Worm (Caenorhabditis elegans) whole organism, young adult: Measurements from ENCODE around the gene knl-3.
A peak's percentile ranks its signal among the peaks of the same experiment; 100 is the strongest.

Experiments used
- F22D6.2 ChIP-seq: sonication (generic microtip); optimal IDR thresholded peaks from 2 replicates; lab custom pipeline; 2016; ENCODE audit warnings: mild to moderate bottlenecking, missing genetic modification characterization, missing compliant biosample characterization
- F49E8.2 ChIP-seq: sonication (generic microtip); optimal IDR thresholded peaks from 3 replicates; lab custom pipeline; 2017; ENCODE audit warnings: missing genetic modification characterization, mild to moderate bottlenecking, missing compliant biosample characterization, antibody characterized with exemption, moderate library complexity; ENCODE audit not compliant: insufficient read depth
- F57A8.1 ChIP-seq: fragments of 200-800 bp; sonication (Bioruptor generic); optimal IDR thresholded peaks from 2 replicates; lab custom pipeline; 2018; ENCODE audit warnings: mild to moderate bottlenecking, missing genetic modification characterization, moderate library complexity, missing compliant biosample characterization
- T26A5.8 ChIP-seq: sonication (generic microtip); optimal IDR thresholded peaks from 2 replicates; lab custom pipeline; 2016; ENCODE audit warnings: missing genetic modification characterization, missing compliant biosample characterization
- Y53G8AR.9 ChIP-seq: fragments of 200-800 bp; sonication (Bioruptor generic); conservative IDR thresholded peaks from 2 replicates; pipeline ENCODE4 v1.3.6; 2022; ENCODE audit warnings: missing genetic modification reagents, missing genetic modification characterization, missing compliant biosample characterization
- Y56A3A.18 ChIP-seq: fragments of 200-800 bp; sonication (Bioruptor generic); IDR thresholded peaks from 2 replicates; pipeline ENCODE4 v1.3.6; 2022; ENCODE audit warnings: missing genetic modification reagents, missing genetic modification characterization, missing compliant biosample characterization
- Y95B8A.8 ChIP-seq: fragments of 200-800 bp; sonication (Bioruptor generic); IDR thresholded peaks from 2 replicates; pipeline ENCODE4 v1.3.6; 2022; ENCODE audit warnings: missing genetic modification reagents, missing genetic modification characterization, missing compliant biosample characterization
- ama-1 ChIP-seq, 3 experiments: fragments of 150-350 bp in 1 of 3; sonication (generic microtip) in 2 of 3; optimal IDR thresholded peaks; 2 replicates each; lab custom pipeline; 2014 to 2018; ENCODE audit warnings: missing biosample characterization in 2 of 3, missing genetic modification characterization in 2 of 3, missing genetic modification reagents in 2 of 3
- aptf-3 ChIP-seq: fragments of 200-800 bp; sonication (Bioruptor generic); IDR thresholded peaks from 2 replicates; pipeline ENCODE4 v1.3.6; 2022; ENCODE audit warnings: missing genetic modification characterization, missing compliant biosample characterization
- atf-7 ChIP-seq: sonication (generic microtip); optimal IDR thresholded peaks from 2 replicates; lab custom pipeline; 2017; ENCODE audit warnings: mild to moderate bottlenecking, missing genetic modification characterization, missing compliant biosample characterization
- attf-3 ChIP-seq: fragments of 200-800 bp; sonication (Bioruptor generic); conservative IDR thresholded peaks from 2 replicates; pipeline ENCODE4 v1.3.6; 2022; ENCODE audit warnings: missing genetic modification reagents, missing genetic modification characterization, missing compliant biosample characterization
- bed-2 ChIP-seq: fragments of 200-800 bp; sonication (Bioruptor generic); IDR thresholded peaks from 2 replicates; pipeline ENCODE4 v1.3.6; 2022; ENCODE audit warnings: missing genetic modification reagents, missing genetic modification characterization, missing compliant biosample characterization
- ceh-100 ChIP-seq: fragments of 200-800 bp; sonication (Bioruptor generic); IDR thresholded peaks from 2 replicates; pipeline ENCODE4 v1.3.6; 2022; ENCODE audit warnings: missing genetic modification reagents, missing genetic modification characterization, missing compliant biosample characterization
- ceh-27 ChIP-seq: fragments of 200-800 bp; sonication (Bioruptor generic); optimal IDR thresholded peaks from 2 replicates; lab custom pipeline; 2018; ENCODE audit warnings: mild to moderate bottlenecking, missing genetic modification characterization, moderate library complexity, missing compliant biosample characterization
- ceh-40 ChIP-seq: fragments of 200-800 bp; sonication (Bioruptor generic); IDR thresholded peaks from 2 replicates; pipeline ENCODE4 v1.3.6; 2022; ENCODE audit warnings: missing genetic modification characterization, missing compliant biosample characterization
- ceh-79 ChIP-seq: sonication (generic microtip); optimal IDR thresholded peaks from 2 replicates; lab custom pipeline; 2017; ENCODE audit warnings: mild to moderate bottlenecking, missing genetic modification characterization, missing compliant biosample characterization
- die-1 ChIP-seq: sonication (generic microtip); optimal IDR thresholded peaks from 2 replicates; lab custom pipeline; 2016; ENCODE audit warnings: missing genotype, mild to moderate bottlenecking, missing genetic modification characterization, missing compliant biosample characterization
- dpl-1 ChIP-seq: fragments of 150-350 bp; optimal IDR thresholded peaks from 2 replicates; lab custom pipeline; 2014; ENCODE audit warnings: missing biosample characterization, missing genetic modification reagents, missing genetic modification characterization
- egl-18 ChIP-seq: fragments of 200-800 bp; sonication (Bioruptor generic); IDR thresholded peaks from 2 replicates; pipeline ENCODE4 v1.3.6; 2022; ENCODE audit warnings: missing genetic modification reagents, missing genetic modification characterization, missing compliant biosample characterization
- fkh-3 ChIP-seq: sonication (generic microtip); optimal IDR thresholded peaks from 2 replicates; lab custom pipeline; 2016; ENCODE audit warnings: mild to moderate bottlenecking, missing genetic modification characterization, missing compliant biosample characterization
- gei-17 ChIP-seq: fragments of 200-800 bp; sonication (Bioruptor generic); optimal IDR thresholded peaks from 2 replicates; lab custom pipeline; 2018; ENCODE audit warnings: mild to moderate bottlenecking, missing genetic modification characterization, missing compliant biosample characterization
- hlh-12 ChIP-seq: sonication (generic microtip); optimal IDR thresholded peaks from 2 replicates; lab custom pipeline; 2016; ENCODE audit warnings: missing genetic modification characterization, missing compliant biosample characterization
- hlh-26 ChIP-seq: fragments of 200-800 bp; sonication (Bioruptor generic); conservative IDR thresholded peaks from 2 replicates; pipeline ENCODE4 v1.3.6; 2022; ENCODE audit warnings: missing genetic modification reagents, missing genetic modification characterization, missing compliant biosample characterization
- hmg-1.2 ChIP-seq: fragments of 200-800 bp; sonication (Bioruptor generic); IDR thresholded peaks from 2 replicates; pipeline ENCODE4 v1.3.6; 2022; ENCODE audit warnings: missing genetic modification reagents, missing genetic modification characterization, missing compliant biosample characterization
- let-607 ChIP-seq, 2 experiments: fragments of 200-800 bp in 1 of 2; sonication (Bioruptor generic) in 1 of 2; sonication (generic microtip) in 1 of 2; optimal IDR thresholded peaks; 2 replicates each; lab custom pipeline; 2016 to 2018; ENCODE audit warnings: mild to moderate bottlenecking in 2 of 2, missing compliant biosample characterization in 2 of 2, missing genetic modification characterization in 2 of 2, moderate library complexity in 2 of 2, missing genotype in 1 of 2
- lin-40 ChIP-seq: sonication (generic microtip); optimal IDR thresholded peaks from 2 replicates; lab custom pipeline; 2016; ENCODE audit warnings: missing genetic modification characterization, mild to moderate bottlenecking, missing compliant biosample characterization, missing genotype, missing genetic modification reagents
- madf-6 ChIP-seq: fragments of 200-800 bp; sonication (Bioruptor generic); IDR thresholded peaks from 2 replicates; pipeline ENCODE4 v1.3.6; 2022; ENCODE audit warnings: missing genetic modification reagents, missing genetic modification characterization, missing compliant biosample characterization
- madf-8 ChIP-seq: fragments of 200-800 bp; sonication (Bioruptor generic); conservative IDR thresholded peaks from 2 replicates; pipeline ENCODE4 v1.3.6; 2022; ENCODE audit warnings: missing genetic modification reagents, missing genetic modification characterization, missing compliant biosample characterization
- mel-28 ChIP-seq: sonication (generic microtip); optimal IDR thresholded peaks from 2 replicates; lab custom pipeline; 2016; ENCODE audit warnings: borderline replicate concordance, mild to moderate bottlenecking, missing genetic modification characterization, missing compliant biosample characterization
- mes-4 ChIP-seq: sonication (generic microtip); optimal IDR thresholded peaks from 2 replicates; lab custom pipeline; 2016; ENCODE audit warnings: missing genotype, missing genetic modification characterization, missing compliant biosample characterization
- nfya-1 ChIP-seq: sonication (generic microtip); optimal IDR thresholded peaks from 2 replicates; lab custom pipeline; 2017; ENCODE audit warnings: antibody characterized with exemption, missing compliant biosample characterization, missing genetic modification characterization, borderline replicate concordance; ENCODE audit not compliant: insufficient read depth
- nfya-2 ChIP-seq: fragments of 200-800 bp; sonication (Bioruptor generic); IDR thresholded peaks from 2 replicates; pipeline ENCODE4 v1.3.6; 2022; ENCODE audit warnings: missing genetic modification reagents, missing genetic modification characterization, missing compliant biosample characterization
- nhr-179 ChIP-seq: sonication (generic microtip); optimal IDR thresholded peaks from 2 replicates; lab custom pipeline; 2016; ENCODE audit warnings: mild to moderate bottlenecking, missing genetic modification characterization, missing compliant biosample characterization
- nhr-27 ChIP-seq: fragments of 200-800 bp; sonication (Bioruptor generic); optimal IDR thresholded peaks from 2 replicates; lab custom pipeline; 2018; ENCODE audit warnings: mild to moderate bottlenecking, missing genetic modification characterization, moderate library complexity, missing compliant biosample characterization
- pha-4 ChIP-seq: fragments of 150-350 bp; sonication (generic microtip); optimal IDR thresholded peaks from 2 replicates; lab custom pipeline; 2014; ENCODE audit warnings: missing biosample characterization, missing genetic modification reagents, missing genetic modification characterization
- rec-8 ChIP-seq, 2 experiments: sonication (generic microtip); optimal IDR thresholded peaks; 2 replicates each; lab custom pipeline; 2016; ENCODE audit warnings: mild to moderate bottlenecking in 2 of 2, missing genetic modification characterization in 2 of 2, missing genetic modification reagents in 2 of 2, missing genotype in 2 of 2, missing biosample characterization in 1 of 2, missing compliant biosample characterization in 1 of 2, moderate library complexity in 1 of 2
- repo-1 ChIP-seq: sonication (generic microtip); optimal IDR thresholded peaks from 2 replicates; lab custom pipeline; 2017; ENCODE audit warnings: mild to moderate bottlenecking, missing genetic modification characterization, missing compliant biosample characterization
- rpc-1 ChIP-seq, 2 experiments: fragments of 150-350 bp in 1 of 2; sonication (generic microtip) in 1 of 2; optimal IDR thresholded peaks; 2 replicates each; lab custom pipeline; 2014 to 2018; ENCODE audit warnings: missing biosample characterization in 1 of 2, missing genetic modification characterization in 1 of 2, missing genetic modification reagents in 1 of 2, missing genotype in 1 of 2
- sdz-38 ChIP-seq: sonication (generic microtip); optimal IDR thresholded peaks from 2 replicates; lab custom pipeline; 2016; ENCODE audit warnings: missing genotype, missing genetic modification characterization, missing compliant biosample characterization
- snpc-1.3 ChIP-seq: sonication (generic microtip); optimal IDR thresholded peaks from 2 replicates; lab custom pipeline; 2017; ENCODE audit warnings: missing genetic modification characterization, mild to moderate bottlenecking, missing compliant biosample characterization, antibody characterized with exemption, moderate library complexity, missing genotype, missing genetic modification reagents; ENCODE audit not compliant: insufficient read depth
- somi-1 ChIP-seq: fragments of 200-800 bp; sonication (Bioruptor generic); optimal IDR thresholded peaks from 2 replicates; lab custom pipeline; 2018; ENCODE audit warnings: mild to moderate bottlenecking, missing genetic modification characterization, missing compliant biosample characterization
- sptf-2 ChIP-seq: fragments of 200-800 bp; sonication (Bioruptor generic); optimal IDR thresholded peaks from 2 replicates; lab custom pipeline; 2018; ENCODE audit warnings: mild to moderate bottlenecking, missing genetic modification characterization, missing compliant biosample characterization
- tbx-9 ChIP-seq: sonication (generic microtip); optimal IDR thresholded peaks from 2 replicates; lab custom pipeline; 2016; ENCODE audit warnings: borderline replicate concordance, missing genetic modification characterization, inconsistent platforms, missing compliant biosample characterization
- zfh-2 ChIP-seq: fragments of 200-800 bp; sonication (Bioruptor generic); conservative IDR thresholded peaks from 2 replicates; pipeline ENCODE4 v1.3.6; 2022; ENCODE audit warnings: missing genetic modification reagents, missing genetic modification characterization, missing compliant biosample characterization
- ztf-22 ChIP-seq: fragments of 200-800 bp; sonication (Bioruptor generic); optimal IDR thresholded peaks from 2 replicates; lab custom pipeline; 2018; ENCODE audit warnings: mild to moderate bottlenecking, missing genetic modification characterization, moderate library complexity, missing compliant biosample characterization
- ztf-3 ChIP-seq: fragments of 200-800 bp; sonication (Bioruptor generic); optimal IDR thresholded peaks from 2 replicates; lab custom pipeline; 2018; ENCODE audit warnings: mild to moderate bottlenecking, missing genetic modification characterization, missing compliant biosample characterization

knl-3 gene

ce11 chrV:1868596-1869263, at the start of gene knl-3:
Gene knl-3 (plus strand): TSS chrV:1869213.
- TF ChIP-seq nfya-2 (no peak), gei-17 (GFP tag; lab: Kevin White, UChicago) (no peak), bed-2 (GFP tag; lab: Robert Waterston, UW) (0 out of 2 replicates have a peak, but pooled peaks have one; percentile 47), ztf-22 (GFP tag; lab: Kevin White, UChicago) (no peak), ceh-27 (GFP tag; lab: Kevin White, UChicago) (peak; percentile 78), snpc-1.3 (tag; lab: Kevin White, UChicago) (peak; percentile 82), dpl-1 (GFP tag; lab: Kevin White, UChicago) (peak; percentile 98), hlh-26 (GFP tag; lab: Robert Waterston, UW) (no peak), madf-8 (GFP tag; lab: Robert Waterston, UW) (peak; percentile 91), T26A5.8 (tag; lab: Kevin White, UChicago) (no peak), tbx-9 (tag; lab: Kevin White, UChicago) (no peak), F57A8.1 (GFP tag; lab: Kevin White, UChicago) (no peak), mel-28 (tag; lab: Kevin White, UChicago) (peak; percentile 35), hmg-1.2 (peak; percentile 76), attf-3 (peak; percentile 73), lin-40 (tag; lab: Kevin White, UChicago) (peak; percentile 89), F49E8.2 (tag; lab: Kevin White, UChicago) (peak; percentile 79), mes-4 (tag; lab: Kevin White, UChicago) (peak; percentile 7), hlh-12 (tag; lab: Kevin White, UChicago) (no peak), sdz-38 (tag; lab: Kevin White, UChicago) (no peak), atf-7 (tag; lab: Kevin White, UChicago) (peak; percentile 67), nhr-27 (tag; lab: Kevin White, UChicago) (no peak), egl-18 (GFP tag; lab: Robert Waterston, UW) (peak; percentile 60; the same call in 1 of the 2 replicates), let-607 (tag; optimal IDR thresholded peaks at IDR 0.05; lab: Kevin White, UChicago) (peak; percentile 32 to 37), pha-4 (tag; lab: Kevin White, UChicago) (peak; percentile 65), F22D6.2 (tag; lab: Kevin White, UChicago) (no peak), aptf-3 (GFP tag; lab: Robert Waterston, UW) (0 out of 2 replicates have a peak, but pooled peaks have one; percentile 47), Y95B8A.8 (peak; percentile 90), zfh-2 (GFP tag; lab: Robert Waterston, UW) (peak; percentile 49; the same call in 1 of the 2 replicates), ama-1 (optimal IDR thresholded peaks at IDR 0.05; lab: Kevin White, UChicago) (no peak), ama-1 (GFP tag; optimal IDR thresholded peaks at IDR 0.05; lab: Kevin White, UChicago) (no peak), somi-1 (GFP tag; lab: Kevin White, UChicago) (peak; percentile 35), ztf-3 (GFP tag; lab: Kevin White, UChicago) (no peak), madf-6 (peak; percentile 98), Y56A3A.18 (GFP tag; lab: Robert Waterston, UW) (peak; percentile 92), ceh-40 (GFP tag; lab: Robert Waterston, UW) (no peak), ceh-79 (tag; lab: Kevin White, UChicago) (no peak), nfya-1 (tag; lab: Kevin White, UChicago) (no peak), Y53G8AR.9 (GFP tag; lab: Robert Waterston, UW) (peak; percentile 96), die-1 (tag; lab: Kevin White, UChicago) (peak; percentile 13), ceh-100 (GFP tag; lab: Robert Waterston, UW) (peak; percentile 89), rpc-1 (optimal IDR thresholded peaks at IDR 0.05; lab: Kevin White, UChicago) (no peak), rpc-1 (tag; optimal IDR thresholded peaks at IDR 0.05; lab: Kevin White, UChicago) (no peak), repo-1 (tag; lab: Kevin White, UChicago) (peak; percentile 72), rec-8 (tag; optimal IDR thresholded peaks at IDR 0.05; lab: Kevin White, UChicago) (no peak), fkh-3 (tag; lab: Kevin White, UChicago) (no peak), nhr-179 (tag; lab: Kevin White, UChicago) (no peak), sptf-2 (GFP tag; lab: Kevin White, UChicago) (no peak)
